Worm (Caenorhabditis elegans) whole organism, L1 larva: ENCODE results near the gene dhhc-1.

Experiments
- C04F5.9 ChIP-seq: sonication (generic microtip); optimal IDR thresholded peaks from 2 replicates; lab custom pipeline; 2016; ENCODE audit warnings: missing genetic modification characterization, missing compliant biosample characterization
- Y116A8C.19 ChIP-seq: sonication (generic microtip); optimal IDR thresholded peaks from 2 replicates; lab custom pipeline; 2016; ENCODE audit warnings: missing compliant biosample characterization, missing genetic modification characterization, borderline replicate concordance
- blmp-1 ChIP-seq: fragments of 150-350 bp; optimal IDR thresholded peaks from 2 replicates; lab custom pipeline; 2014; ENCODE audit warnings: missing biosample characterization, missing genetic modification characterization
- ceh-88 ChIP-seq: fragments of 200-800 bp; sonication (Bioruptor generic); IDR thresholded peaks from 2 replicates; pipeline ENCODE4 v1.3.6; 2022; ENCODE audit warnings: missing genetic modification characterization, missing compliant biosample characterization
- ceh-90 ChIP-seq: sonication (generic microtip); optimal IDR thresholded peaks from 2 replicates; lab custom pipeline; 2016; ENCODE audit warnings: missing genetic modification characterization, missing compliant biosample characterization
- ces-1 ChIP-seq: fragments of 150-350 bp; optimal IDR thresholded peaks from 2 replicates; lab custom pipeline; 2014; ENCODE audit warnings: missing biosample characterization, missing genetic modification reagents, missing genetic modification characterization
- dpl-1 ChIP-seq, 3 experiments: fragments of 150-350 bp in 2 of 3; sonication (generic microtip) in 1 of 3; optimal IDR thresholded peaks; 2 replicates each; lab custom pipeline; 2014 to 2017; ENCODE audit warnings: missing biosample characterization in 3 of 3, missing genetic modification characterization in 3 of 3, missing genetic modification reagents in 3 of 3
- dsc-1 ChIP-seq: sonication (generic microtip); optimal IDR thresholded peaks from 2 replicates; lab custom pipeline; 2016; ENCODE audit warnings: mild to moderate bottlenecking, missing genetic modification characterization, missing compliant biosample characterization
- fkh-8 ChIP-seq: sonication (generic microtip); optimal IDR thresholded peaks from 2 replicates; lab custom pipeline; 2016; ENCODE audit warnings: mild to moderate bottlenecking, missing genetic modification characterization, missing compliant biosample characterization
- grh-1 ChIP-seq: fragments of 200-800 bp; sonication (Bioruptor generic); IDR thresholded peaks from 2 replicates; pipeline ENCODE4 v1.3.6; 2022; ENCODE audit warnings: missing genetic modification reagents, missing genetic modification characterization, missing compliant biosample characterization
- hlh-4 ChIP-seq: sonication (generic microtip); optimal IDR thresholded peaks from 2 replicates; lab custom pipeline; 2016; ENCODE audit warnings: mild to moderate bottlenecking, missing genetic modification characterization, missing compliant biosample characterization
- hpl-2 ChIP-seq: fragments of 150-350 bp; optimal IDR thresholded peaks from 2 replicates; lab custom pipeline; 2014; ENCODE audit warnings: missing biosample characterization, missing genetic modification reagents, missing genetic modification characterization
- lin-15B ChIP-seq: fragments of 150-350 bp; sonication (generic microtip); optimal IDR thresholded peaks from 3 replicates; lab custom pipeline; 2014; ENCODE audit warnings: missing biosample characterization, missing genetic modification characterization
- mab-9 ChIP-seq: fragments of 200-800 bp; sonication (Bioruptor generic); IDR thresholded peaks from 2 replicates; pipeline ENCODE4 v1.3.6; 2022; ENCODE audit warnings: missing genetic modification reagents, missing genetic modification characterization, missing compliant biosample characterization
- mef-2 ChIP-seq: fragments of 150-350 bp; optimal IDR thresholded peaks from 2 replicates; lab custom pipeline; 2014; ENCODE audit warnings: missing biosample characterization, missing genetic modification characterization
- mep-1 ChIP-seq: fragments of 150-350 bp; optimal IDR thresholded peaks from 2 replicates; lab custom pipeline; 2014; ENCODE audit warnings: missing biosample characterization, missing genetic modification characterization
- nhr-11 ChIP-seq: fragments of 150-350 bp; optimal IDR thresholded peaks from 2 replicates; lab custom pipeline; 2014; ENCODE audit warnings: missing biosample characterization, missing genetic modification characterization
- nhr-237 ChIP-seq: fragments of 150-350 bp; optimal IDR thresholded peaks from 2 replicates; lab custom pipeline; 2014; ENCODE audit warnings: missing biosample characterization, missing genetic modification characterization
- nhr-28 ChIP-seq: fragments of 150-350 bp; optimal IDR thresholded peaks from 2 replicates; lab custom pipeline; 2014; ENCODE audit warnings: missing biosample characterization, missing genetic modification characterization
- nhr-84 ChIP-seq: sonication (generic microtip); optimal IDR thresholded peaks from 2 replicates; lab custom pipeline; 2017; ENCODE audit warnings: missing biosample characterization, missing genetic modification characterization
- nhr-85 ChIP-seq: sonication (generic microtip); peaks from one replicate; lab custom pipeline; 2016; ENCODE audit warnings: missing genetic modification characterization, inconsistent platforms, missing compliant biosample characterization
- nhr-90 ChIP-seq: sonication (generic microtip); optimal IDR thresholded peaks from 2 replicates; lab custom pipeline; 2016; ENCODE audit warnings: mild to moderate bottlenecking, missing genetic modification characterization, missing compliant biosample characterization; ENCODE audit not compliant: poor library complexity
- rnt-1 ChIP-seq: sonication (generic microtip); optimal IDR thresholded peaks from 2 replicates; lab custom pipeline; 2016; ENCODE audit warnings: mild to moderate bottlenecking, missing genetic modification characterization, moderate library complexity, missing compliant biosample characterization
- skn-1 ChIP-seq: fragments of 150-350 bp; optimal IDR thresholded peaks from 2 replicates; lab custom pipeline; 2014; ENCODE audit warnings: missing biosample characterization, missing genetic modification characterization
- snpc-4 ChIP-seq: fragments of 150-350 bp; optimal IDR thresholded peaks from 2 replicates; lab custom pipeline; 2014; ENCODE audit warnings: missing biosample characterization, missing genetic modification characterization
- snu-23 ChIP-seq: sonication (generic microtip); optimal IDR thresholded peaks from 2 replicates; lab custom pipeline; 2016; ENCODE audit warnings: missing genetic modification characterization, missing compliant biosample characterization
- sptf-1 ChIP-seq: fragments of 150-350 bp; optimal IDR thresholded peaks from 2 replicates; lab custom pipeline; 2014; ENCODE audit warnings: missing biosample characterization, missing genetic modification characterization
- swsn-7 ChIP-seq: sonication (generic microtip); optimal IDR thresholded peaks from 2 replicates; lab custom pipeline; 2016; ENCODE audit warnings: missing genetic modification characterization, missing compliant biosample characterization
- tlp-1 ChIP-seq: fragments of 150-350 bp; optimal IDR thresholded peaks from 2 replicates; lab custom pipeline; 2014; ENCODE audit warnings: missing biosample characterization, missing genetic modification characterization
- unc-62 ChIP-seq: fragments of 150-350 bp; optimal IDR thresholded peaks from 2 replicates; lab custom pipeline; 2014; ENCODE audit warnings: missing biosample characterization, missing genetic modification reagents, missing genetic modification characterization
- unc-86 ChIP-seq: sonication (generic microtip); optimal IDR thresholded peaks from 2 replicates; lab custom pipeline; 2016; ENCODE audit warnings: missing genetic modification characterization, missing compliant biosample characterization
- zag-1 ChIP-seq: fragments of 150-350 bp; optimal IDR thresholded peaks from 2 replicates; lab custom pipeline; 2014; ENCODE audit warnings: missing biosample characterization, missing genetic modification characterization
- ztf-4 ChIP-seq: fragments of 150-350 bp; optimal IDR thresholded peaks from 2 replicates; lab custom pipeline; 2014; ENCODE audit warnings: missing biosample characterization, missing genetic modification characterization

Gene dhhc-1

ce11 chrX:15116514-15116913, 16.3 kb upstream of the dhhc-1 start, which contains the start of gene R07D5.2:
Gene R07D5.2, minus strand, starts transcription at chrX:15116614.
- TF ChIP-seq dpl-1 (GFP tag; optimal IDR thresholded peaks at IDR 0.05; lab: Kevin White, UChicago) (no peak), mab-9 (GFP tag; lab: Robert Waterston, UW) (no peak), ceh-90 (tag; lab: Kevin White, UChicago) (no peak), unc-62 (GFP tag; lab: Kevin White, UChicago) (no peak), zag-1 (tag; lab: Kevin White, UChicago) (no peak), lin-15B (no peak), sptf-1 (tag; lab: Kevin White, UChicago) (no peak), hlh-4 (tag; lab: Kevin White, UChicago) (no peak), unc-86 (tag; lab: Kevin White, UChicago) (no peak), fkh-8 (no peak), nhr-28 (no peak), rnt-1 (no peak), dsc-1 (tag; lab: Kevin White, UChicago) (no peak), C04F5.9 (tag; lab: Kevin White, UChicago) (no peak), nhr-90 (tag; lab: Kevin White, UChicago) (no peak), skn-1 (tag; lab: Kevin White, UChicago) (no peak), snu-23 (GFP tag; lab: Kevin White, UChicago) (no peak), nhr-85 (no peak), mef-2 (tag; lab: Kevin White, UChicago) (no peak), nhr-11 (tag; lab: Kevin White, UChicago) (no peak)

ce11 chrX:15115748-15116147, 15.5 kb upstream of the dhhc-1 start:
- TF ChIP-seq ztf-4 (tag; lab: Kevin White, UChicago) (no peak), mep-1 (tag; lab: Kevin White, UChicago) (no peak), rnt-1 (no peak), swsn-7 (tag; lab: Kevin White, UChicago) (no peak), unc-62 (GFP tag; lab: Kevin White, UChicago) (no peak), grh-1 (no peak), ces-1 (no peak)

DNA sequence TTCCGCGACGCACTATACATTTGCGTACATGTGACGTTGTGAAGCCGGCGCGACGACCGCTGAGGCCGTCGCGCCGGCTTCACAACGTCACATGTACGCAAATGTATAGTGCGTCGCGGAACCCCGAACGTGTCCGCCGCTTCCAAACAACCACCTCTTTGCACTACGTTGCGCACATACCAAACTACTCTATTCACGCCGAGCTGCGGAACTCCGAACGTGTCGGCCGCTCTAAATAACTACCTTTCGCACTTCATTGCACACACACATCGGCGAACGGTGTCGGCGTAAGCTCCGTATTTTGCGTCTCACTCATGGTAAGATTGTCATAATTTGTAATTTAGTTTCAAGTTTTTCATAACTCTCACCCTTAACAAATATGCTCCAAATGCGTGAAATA, 12.0 kb upstream of the dhhc-1 start:
- peak; percentile 5 for TF ChIP-seq snpc-4 (tag; lab: Kevin White, UChicago)
- TF ChIP-seq Y116A8C.19 (tag; lab: Kevin White, UChicago): no peak

DNA sequence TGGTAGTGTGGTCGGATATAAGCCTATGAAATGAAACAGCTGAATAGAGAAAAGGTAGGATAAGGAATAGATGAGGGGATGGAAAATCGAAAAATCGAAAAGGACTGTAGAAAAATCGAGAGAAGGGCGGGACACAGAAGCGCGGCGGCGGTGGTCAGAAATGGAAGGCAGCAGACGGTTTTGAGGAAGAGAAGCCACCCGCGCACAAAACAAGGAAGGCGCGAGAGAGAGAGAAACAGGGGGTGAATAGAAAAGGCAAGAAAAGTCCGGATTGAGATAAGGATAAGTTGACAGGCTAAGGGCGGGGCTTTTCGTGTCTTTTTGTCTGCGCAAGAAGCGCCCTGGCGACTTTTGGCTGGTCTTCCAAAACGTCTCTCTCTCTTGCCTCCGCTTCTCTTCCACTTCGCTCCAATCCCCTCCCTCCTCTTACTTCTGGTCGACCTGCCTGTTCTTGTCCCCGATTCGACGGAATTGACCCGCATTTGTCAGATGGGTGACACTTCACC, 7.6 kb upstream of the dhhc-1 start, which contains the start of gene mlt-9:
mlt-9 (minus strand) TSS at position 51 of the 506 bp plus-strand sequence.
- TF ChIP-seq C04F5.9 (tag; lab: Kevin White, UChicago): no peak
- TF ChIP-seq blmp-1 (tag; lab: Kevin White, UChicago): peak; percentile 54

ce11 chrX:15104963-15105493, 4.8 kb upstream of the dhhc-1 start:
- TF ChIP-seq blmp-1 (tag; lab: Kevin White, UChicago): peak; percentile 94
- TF ChIP-seq hpl-2: no peak
- TF ChIP-seq, all 84 proteins: peak for 1

- TF ChIP-seq nhr-237 (tag; lab: Kevin White, UChicago): no peak
- no peak for TF ChIP-seq nhr-84 (tag; lab: Kevin White, UChicago)
- TF ChIP-seq tlp-1 (tag; lab: Kevin White, UChicago): no peak
- no peak for TF ChIP-seq ceh-88 (GFP tag; lab: Robert Waterston, UW)
- no peak for TF ChIP-seq sptf-1 (tag; lab: Kevin White, UChicago)
Observed at ce11 chrX:15103481-15103880, 3.3 kb upstream of the dhhc-1 start.
